Fruit fly (Drosophila melanogaster): ENCODE measurements around the gene CG5039.

CG5039 gene

DNA sequence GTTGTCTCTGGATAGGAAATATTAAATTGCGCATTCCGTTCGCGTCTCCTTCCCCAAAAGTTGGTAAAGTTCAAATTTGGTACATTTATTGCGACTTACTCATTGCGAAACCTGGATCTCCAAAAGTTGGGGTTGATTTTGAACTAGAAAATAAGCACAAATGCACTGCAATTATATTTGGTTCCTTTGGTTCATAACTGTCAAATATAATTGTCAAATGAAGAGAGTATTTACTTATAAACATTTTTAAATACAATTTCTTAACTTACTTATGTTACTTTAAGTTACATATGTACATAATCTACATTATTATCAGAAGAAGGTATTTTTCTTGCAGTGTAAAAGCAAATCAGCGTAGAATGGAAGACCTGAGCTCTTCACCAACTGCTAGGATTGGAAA, 47.9 kb upstream of the CG5039 start (continued):
- TF ChIP-seq CG9727 (GFP tag; optimal IDR thresholded peaks at IDR 0.05) (no peak), CG12299 (tag; optimal IDR thresholded peaks at IDR 0.05) (peak; percentile 14), Dp (GFP tag; optimal IDR thresholded peaks at IDR 0.05) (no peak), CG3407 (GFP tag; optimal IDR thresholded peaks at IDR 0.05) (no peak), Dll (GFP tag; IDR thresholded peaks at IDR 0.05; ENCODE audit: partially characterized antibody) (no peak), nau (GFP tag; optimal IDR thresholded peaks at IDR 0.05) (no peak), BEAF-32 (GFP tag; optimal IDR thresholded peaks at IDR 0.05) (no peak), CG8388 (GFP tag; optimal IDR thresholded peaks at IDR 0.05) (peak; percentile 16), dmrt11E (tag; optimal IDR thresholded peaks at IDR 0.05) (peak; percentile 20), CG6791 (GFP tag; IDR thresholded peaks at IDR 0.05; ENCODE audit: partially characterized antibody) (no peak), unpg (GFP tag; optimal IDR thresholded peaks at IDR 0.05) (peak; percentile 62), gsb (GFP tag; IDR thresholded peaks at IDR 0.05) (no peak), CG17612 (GFP tag; IDR thresholded peaks at IDR 0.05) (no peak), tap (tag; optimal IDR thresholded peaks at IDR 0.05) (peak; percentile 36), CG10209 (GFP tag; optimal IDR thresholded peaks at IDR 0.05) (no peak), CG34422 (GFP tag; IDR thresholded peaks at IDR 0.05) (peak; percentile 22; the same call in 1 of the 3 replicates), so (GFP tag; IDR thresholded peaks at IDR 0.05) (peak; percentile 11; the same call in 1 of the 3 replicates), mld (GFP tag; IDR thresholded peaks at IDR 0.05; ENCODE audit: partially characterized antibody) (no peak), gcm (GFP tag; optimal IDR thresholded peaks at IDR 0.05) (no peak), gsb-n (tag; optimal IDR thresholded peaks at IDR 0.05) (peak; percentile 11), H2.0 (GFP tag; IDR thresholded peaks at IDR 0.05) (0 out of 2 replicates have a peak, but pooled peaks have one; percentile 17), nom (GFP tag; optimal IDR thresholded peaks at IDR 0.05) (no peak), CG1529 (GFP tag; optimal IDR thresholded peaks at IDR 0.05) (no peak), salm (tag; optimal IDR thresholded peaks at IDR 0.05) (no peak), eve (GFP tag; optimal IDR thresholded peaks at IDR 0.05) (no peak), hkb (optimal IDR thresholded peaks at IDR 0.05) (no peak), hkb (GFP tag; IDR thresholded peaks at IDR 0.05) (0 out of 2 replicates have a peak, but pooled peaks have one; percentile 7), gem (tag; optimal IDR thresholded peaks at IDR 0.05) (peak; percentile 67), CG30403 (GFP tag; optimal IDR thresholded peaks at IDR 0.05) (no peak), MESR4 (GFP tag; optimal IDR thresholded peaks at IDR 0.05) (no peak), esg (GFP tag; conservative IDR thresholded peaks at IDR 0.05) (0 out of 2 replicates have a peak, but pooled peaks have one; percentile 22), CG17385 (GFP tag; optimal IDR thresholded peaks at IDR 0.05) (no peak), CG18011 (GFP tag; optimal IDR thresholded peaks at IDR 0.05) (no peak), CG31224 (GFP tag; IDR thresholded peaks at IDR 0.05) (no peak), MBD-R2 (GFP tag; IDR thresholded peaks at IDR 0.05) (no peak), Rfx (GFP tag; IDR thresholded peaks at IDR 0.05) (0 out of 2 replicates have a peak, but pooled peaks have one; percentile 7), row (GFP tag; IDR thresholded peaks at IDR 0.05) (peak; percentile 55), CG32532 (GFP tag; IDR thresholded peaks at IDR 0.05) (no peak), CG2712 (tag; optimal IDR thresholded peaks at IDR 0.05) (peak; percentile 23), tup (GFP tag; optimal IDR thresholded peaks at IDR 0.05) (no peak), CG16863 (GFP tag; optimal IDR thresholded peaks at IDR 0.05) (no peak), ssp (GFP tag; IDR thresholded peaks at IDR 0.05) (no peak), CG1602 (GFP tag; optimal IDR thresholded peaks at IDR 0.05) (no peak), usp (GFP tag; optimal IDR thresholded peaks at IDR 0.05) (no peak), lov (optimal IDR thresholded peaks at IDR 0.05) (no peak), lov (GFP tag; IDR thresholded peaks at IDR 0.05) (no peak), her (GFP tag; optimal IDR thresholded peaks at IDR 0.05) (no peak), hbn (GFP tag; IDR thresholded peaks at IDR 0.05; ENCODE audit: partially characterized antibody) (no peak), CG4360 (GFP tag; IDR thresholded peaks at IDR 0.05) (no peak), fd3F (GFP tag; optimal IDR thresholded peaks at IDR 0.05) (no peak), repo (GFP tag; optimal IDR thresholded peaks at IDR 0.05) (no peak)

Measured in whole organism, embryonic.